Worm (Caenorhabditis elegans) whole organism, mixed stage, embryonic: ENCODE data around the gene B0310.2.

Experiments used
- M03D4.4 ChIP-seq: sonication (generic microtip); optimal IDR thresholded peaks from 2 replicates; lab custom pipeline; 2017; ENCODE audit warnings: mild to moderate bottlenecking, missing genetic modification characterization, missing compliant biosample characterization
- bed-3 ChIP-seq: fragments of 200-800 bp; sonication (Bioruptor generic); optimal IDR thresholded peaks from 3 replicates; lab custom pipeline; 2018; ENCODE audit warnings: mild to moderate bottlenecking, missing genetic modification characterization, moderate library complexity, missing compliant biosample characterization
- blmp-1 ChIP-seq: fragments of 150-350 bp; optimal IDR thresholded peaks from 2 replicates; lab custom pipeline; 2014; ENCODE audit warnings: missing biosample characterization, missing genetic modification characterization
- ceh-39 ChIP-seq: fragments of 150-350 bp; optimal IDR thresholded peaks from 2 replicates; lab custom pipeline; 2014; ENCODE audit warnings: missing biosample characterization, missing genetic modification characterization
- ceh-43 ChIP-seq: fragments of 200-800 bp; sonication (Bioruptor generic); optimal IDR thresholded peaks from 2 replicates; lab custom pipeline; 2018; ENCODE audit warnings: mild to moderate bottlenecking, missing genetic modification characterization, moderate library complexity, missing compliant biosample characterization
- ceh-83 ChIP-seq: fragments of 200-800 bp; sonication (Bioruptor generic); optimal IDR thresholded peaks from 2 replicates; lab custom pipeline; 2018; ENCODE audit warnings: mild to moderate bottlenecking, missing genetic modification characterization, missing compliant biosample characterization
- ces-1 ChIP-seq: fragments of 150-350 bp; optimal IDR thresholded peaks from 2 replicates; lab custom pipeline; 2014; ENCODE audit warnings: missing biosample characterization, missing genetic modification reagents, missing genetic modification characterization
- cnd-1 ChIP-seq: fragments of 200-800 bp; sonication (Bioruptor generic); optimal IDR thresholded peaks from 2 replicates; lab custom pipeline; 2018; ENCODE audit warnings: mild to moderate bottlenecking, missing genetic modification characterization, missing compliant biosample characterization
- drap-1 ChIP-seq: fragments of 200-800 bp; sonication (Bioruptor generic); optimal IDR thresholded peaks from 3 replicates; lab custom pipeline; 2018; ENCODE audit warnings: mild to moderate bottlenecking, missing genetic modification characterization, missing compliant biosample characterization
- elt-1 ChIP-seq: sonication (generic microtip); optimal IDR thresholded peaks from 2 replicates; lab custom pipeline; 2017; ENCODE audit warnings: missing genetic modification characterization, mild to moderate bottlenecking, missing compliant biosample characterization, antibody characterized with exemption, moderate library complexity, borderline replicate concordance; ENCODE audit not compliant: insufficient read depth
- elt-3 ChIP-seq: fragments of 150-350 bp; optimal IDR thresholded peaks from 2 replicates; lab custom pipeline; 2014; ENCODE audit warnings: missing biosample characterization, missing genetic modification characterization
- flh-1 ChIP-seq: fragments of 200-800 bp; sonication (Bioruptor generic); optimal IDR thresholded peaks from 2 replicates; lab custom pipeline; 2018; ENCODE audit warnings: mild to moderate bottlenecking, missing genetic modification characterization, moderate library complexity, missing compliant biosample characterization
- ham-2 ChIP-seq: fragments of 200-800 bp; sonication (Bioruptor generic); optimal IDR thresholded peaks from 2 replicates; lab custom pipeline; 2018; ENCODE audit warnings: mild to moderate bottlenecking, missing genetic modification characterization, missing compliant biosample characterization
- hlh-1 ChIP-seq: fragments of 150-350 bp; optimal IDR thresholded peaks from 2 replicates; lab custom pipeline; 2014; ENCODE audit warnings: missing biosample characterization, missing genetic modification reagents, missing genetic modification characterization
- lin-13 ChIP-seq: fragments of 150-350 bp; optimal IDR thresholded peaks from 2 replicates; lab custom pipeline; 2014; ENCODE audit warnings: missing biosample characterization, missing genetic modification characterization
- lin-32 ChIP-seq: fragments of 200-800 bp; sonication (Bioruptor generic); optimal IDR thresholded peaks from 2 replicates; lab custom pipeline; 2018; ENCODE audit warnings: mild to moderate bottlenecking, missing genetic modification characterization, missing compliant biosample characterization
- lsy-2 ChIP-seq: fragments of 150-350 bp; optimal IDR thresholded peaks from 2 replicates; lab custom pipeline; 2014; ENCODE audit warnings: missing biosample characterization, missing genetic modification characterization
- mab-5 ChIP-seq: fragments of 150-350 bp; optimal IDR thresholded peaks from 2 replicates; lab custom pipeline; 2014; ENCODE audit warnings: missing biosample characterization, missing genetic modification characterization
- mep-1 ChIP-seq: fragments of 150-350 bp; optimal IDR thresholded peaks from 2 replicates; lab custom pipeline; 2017; ENCODE audit warnings: missing biosample characterization, missing genetic modification reagents, missing genetic modification characterization, inconsistent platforms
- mls-2 ChIP-seq: sonication (generic microtip); optimal IDR thresholded peaks from 2 replicates; lab custom pipeline; 2016; ENCODE audit warnings: mild to moderate bottlenecking, missing genetic modification characterization, moderate library complexity, missing compliant biosample characterization
- nhr-12 ChIP-seq: fragments of 150-350 bp; optimal IDR thresholded peaks from 2 replicates; lab custom pipeline; 2014; ENCODE audit warnings: missing biosample characterization, missing genetic modification characterization
- nhr-2 ChIP-seq: fragments of 150-350 bp; optimal IDR thresholded peaks from 2 replicates; lab custom pipeline; 2014; ENCODE audit warnings: missing biosample characterization, missing genetic modification characterization
- nhr-237 ChIP-seq: fragments of 150-350 bp; optimal IDR thresholded peaks from 2 replicates; lab custom pipeline; 2014; ENCODE audit warnings: missing biosample characterization, missing genetic modification characterization
- nhr-28 ChIP-seq: fragments of 150-350 bp; optimal IDR thresholded peaks from 2 replicates; lab custom pipeline; 2014; ENCODE audit warnings: missing biosample characterization, missing genetic modification characterization
- nhr-76 ChIP-seq: sonication (generic microtip); optimal IDR thresholded peaks from 2 replicates; lab custom pipeline; 2017; ENCODE audit warnings: missing biosample characterization, missing genetic modification characterization
- pha-4 ChIP-seq: fragments of 150-350 bp; optimal IDR thresholded peaks from 2 replicates; lab custom pipeline; 2018; ENCODE audit warnings: missing biosample characterization, missing genetic modification reagents, missing genetic modification characterization
- sem-2 ChIP-seq: fragments of 200-800 bp; sonication (Bioruptor generic); optimal IDR thresholded peaks from 2 replicates; lab custom pipeline; 2018; ENCODE audit warnings: mild to moderate bottlenecking, missing genetic modification characterization, missing compliant biosample characterization
- snpc-4 ChIP-seq: fragments of 150-350 bp; optimal IDR thresholded peaks from 2 replicates; lab custom pipeline; 2014; ENCODE audit warnings: missing biosample characterization, missing genetic modification characterization
- sptf-1 ChIP-seq: sonication (generic microtip); optimal IDR thresholded peaks from 2 replicates; lab custom pipeline; 2017; ENCODE audit warnings: mild to moderate bottlenecking, missing genetic modification characterization, moderate library complexity, missing compliant biosample characterization
- tbx-8 ChIP-seq: fragments of 200-800 bp; sonication (Bioruptor generic); optimal IDR thresholded peaks from 2 replicates; lab custom pipeline; 2018; ENCODE audit warnings: mild to moderate bottlenecking, missing genetic modification characterization, moderate library complexity, missing compliant biosample characterization
- unc-120 ChIP-seq: sonication (generic microtip); optimal IDR thresholded peaks from 2 replicates; lab custom pipeline; 2017; ENCODE audit warnings: missing genetic modification characterization, missing compliant biosample characterization; ENCODE audit not compliant: poor library complexity, severe bottlenecking
- unc-39 ChIP-seq: fragments of 150-350 bp; optimal IDR thresholded peaks from 2 replicates; lab custom pipeline; 2014; ENCODE audit warnings: missing biosample characterization, missing genetic modification characterization
- unc-62 ChIP-seq: fragments of 150-350 bp; optimal IDR thresholded peaks from 2 replicates; lab custom pipeline; 2014; ENCODE audit warnings: missing biosample characterization, missing genetic modification reagents, missing genetic modification characterization
- zip-8 ChIP-seq: fragments of 150-350 bp; optimal IDR thresholded peaks from 2 replicates; lab custom pipeline; 2014; ENCODE audit warnings: missing biosample characterization, missing genetic modification characterization
- ztf-11 ChIP-seq: fragments of 150-350 bp; optimal IDR thresholded peaks from 2 replicates; lab custom pipeline; 2014; ENCODE audit warnings: missing biosample characterization, missing genetic modification characterization

B0310.2 gene

ce11 chrX:551175-551729 lies 44.5 kb upstream of the B0310.2 start, which contains the start of gene F57C12.2:
TSS of gene F57C12.2 (minus strand) at chrX:551392.
- no peak for TF ChIP-seq mab-5
- TF ChIP-seq, all 35 proteins: peak for 0

- TF ChIP-seq nhr-237, result no peak
- no peak for TF ChIP-seq lin-13
Measured at ce11 chrX:542807-543206, 36.1 kb upstream of the B0310.2 start, which contains the start of gene F28C10.1. TSS of gene F28C10.1 (plus strand) at chrX:543107.

ce11 chrX:538083-538482 lies 31.3 kb upstream of the B0310.2 start:
- TF ChIP-seq blmp-1 (tag; lab: Kevin White, UChicago) (no peak), elt-1 (tag; lab: Kevin White, UChicago) (no peak)

ce11 chrX:536365-536764 lies 29.6 kb upstream of the B0310.2 start:
- TF ChIP-seq ham-2 (GFP tag; lab: Kevin White, UChicago), result no peak

- TF ChIP-seq ceh-83 (no peak), M03D4.4 (tag; lab: Kevin White, UChicago) (no peak), mab-5 (no peak), nhr-12 (tag; lab: Kevin White, UChicago) (no peak), nhr-28 (tag; lab: Kevin White, UChicago) (no peak), ceh-43 (GFP tag; lab: Kevin White, UChicago) (peak; percentile 15), unc-39 (no peak), sptf-1 (peak; percentile 18), flh-1 (no peak), bed-3 (GFP tag; lab: Kevin White, UChicago) (no peak), unc-120 (peak; percentile 62), unc-62 (GFP tag; lab: Kevin White, UChicago) (peak; percentile 82), nhr-237 (peak; percentile 58), mls-2 (tag; lab: Kevin White, UChicago) (peak; percentile 37), lin-13 (peak; percentile 31), ceh-39 (tag; lab: Kevin White, UChicago) (peak; percentile 86), elt-3 (tag; lab: Kevin White, UChicago) (no peak), cnd-1 (tag; lab: Kevin White, UChicago) (peak; percentile 23), hlh-1 (tag; lab: Kevin White, UChicago) (peak; percentile 11), nhr-2 (tag; lab: Kevin White, UChicago) (peak; percentile 16), snpc-4 (no peak), elt-1 (tag; lab: Kevin White, UChicago) (no peak), nhr-76 (tag; lab: Kevin White, UChicago) (no peak), lin-32 (GFP tag; lab: Kevin White, UChicago) (no peak), ces-1 (GFP tag; lab: Kevin White, UChicago) (peak; percentile 71), sem-2 (GFP tag; lab: Kevin White, UChicago) (no peak), tbx-8 (GFP tag; lab: Kevin White, UChicago) (no peak), lsy-2 (tag; lab: Kevin White, UChicago) (peak; percentile 45), drap-1 (no peak), zip-8 (no peak), pha-4 (tag; lab: Kevin White, UChicago) (peak; percentile 49), ztf-11 (tag; lab: Kevin White, UChicago) (no peak), ham-2 (GFP tag; lab: Kevin White, UChicago) (peak; percentile 19), mep-1 (tag; lab: Kevin White, UChicago) (peak; percentile 42), blmp-1 (tag; lab: Kevin White, UChicago) (no peak)
- TF ChIP-seq, all 35 proteins: peak for 16
Measured at ce11 chrX:535728-536127, 29.0 kb upstream of the B0310.2 start, which contains the start of gene F28C10.3. TSS of gene F28C10.3 (minus strand) at chrX:535828.
